Fruit fly (Drosophila melanogaster): Measurements from ENCODE around the gene CG11345.

CG11345 gene

DNA sequence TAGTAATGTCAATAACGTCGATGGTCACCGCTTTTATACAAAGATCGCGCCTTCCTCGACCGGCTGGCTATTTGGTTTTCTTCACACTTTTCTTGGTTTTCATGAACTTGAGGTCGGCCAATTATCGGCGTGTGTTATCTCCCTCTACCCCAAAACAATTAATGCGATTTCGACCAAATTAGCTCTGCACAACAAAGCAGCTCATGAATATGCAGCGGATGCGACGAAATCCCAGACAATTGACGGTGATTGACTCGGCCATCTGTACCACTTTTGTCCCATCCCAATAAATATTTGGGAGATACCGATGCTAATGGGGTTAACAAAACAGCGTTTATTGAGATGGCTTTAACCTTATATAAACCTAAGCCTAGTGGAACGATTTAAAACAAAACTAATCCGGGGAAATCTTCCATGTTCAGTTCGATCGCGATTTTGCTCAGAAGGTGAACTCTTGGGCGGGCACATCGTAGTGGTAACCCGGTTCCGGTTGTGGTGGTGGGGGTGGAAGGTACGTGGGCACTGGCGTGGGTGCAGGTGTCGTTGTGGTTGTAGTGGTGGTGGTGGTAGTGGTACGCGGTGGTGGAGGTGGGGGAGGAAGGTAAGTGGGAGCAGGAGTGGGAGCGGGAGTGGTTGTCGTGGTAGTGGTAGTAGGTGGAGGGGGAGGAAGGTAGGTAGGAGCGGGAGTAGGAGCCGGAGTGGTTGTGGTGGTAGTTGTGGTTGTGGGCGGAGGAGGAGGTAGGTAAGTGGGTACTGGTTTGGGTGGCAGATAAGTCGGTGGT lies 2.5 kb upstream of the CG11345 start, which contains the start of gene CG15022:
Gene CG15022 (minus strand): TSS at position 11 of the 782 bp plus-strand sequence.
- no peak for TF ChIP-seq CG10348 (GFP tag; IDR thresholded peaks at IDR 0.05)

dm6 chr3L:4447229-4447628 lies 10.7 kb downstream of the CG11345 start:
- TF ChIP-seq CG12605 (GFP tag; IDR thresholded peaks at IDR 0.05) (no peak), Ets98B (GFP tag; IDR thresholded peaks at IDR 0.05) (no peak), EcR (GFP tag; optimal IDR thresholded peaks at IDR 0.05) (no peak), Pif1A (GFP tag; optimal IDR thresholded peaks at IDR 0.05) (no peak), CG14655 (GFP tag; optimal IDR thresholded peaks at IDR 0.05) (no peak), D1 (tag; optimal IDR thresholded peaks at IDR 0.05) (no peak), Snoo (tag; optimal IDR thresholded peaks at IDR 0.05) (no peak), gl (tag; optimal IDR thresholded peaks at IDR 0.05) (no peak), CG10348 (GFP tag; IDR thresholded peaks at IDR 0.05) (no peak), CG8159 (tag; optimal IDR thresholded peaks at IDR 0.05) (no peak), CG15710 (tag; optimal IDR thresholded peaks at IDR 0.05) (no peak), Pif1B (GFP tag; optimal IDR thresholded peaks at IDR 0.05) (no peak), CG8301 (tag; optimal IDR thresholded peaks at IDR 0.05) (no peak), CG17806 (tag; optimal IDR thresholded peaks at IDR 0.05) (no peak)

- TF ChIP-seq CG32121 (GFP tag; IDR thresholded peaks at IDR 0.05) = no peak
- no peak for TF ChIP-seq Pif1B (GFP tag; optimal IDR thresholded peaks at IDR 0.05)
- TF ChIP-seq Snoo (tag; optimal IDR thresholded peaks at IDR 0.05) = no peak
- no peak for TF ChIP-seq EcR (GFP tag; optimal IDR thresholded peaks at IDR 0.05)
Observed at dm6 chr3L:4446273-4446672, 11.7 kb downstream of the CG11345 start, which contains the start of gene CG12607. CG12607 (plus strand) TSS chr3L:4446573.

- TF ChIP-seq CG8301 (tag; optimal IDR thresholded peaks at IDR 0.05) (no peak), Pif1A (GFP tag; optimal IDR thresholded peaks at IDR 0.05) (no peak), gl (tag; optimal IDR thresholded peaks at IDR 0.05) (no peak), CG14655 (GFP tag; optimal IDR thresholded peaks at IDR 0.05) (no peak), CG15710 (tag; optimal IDR thresholded peaks at IDR 0.05) (no peak), fd96Ca (GFP tag; IDR thresholded peaks at IDR 0.05) (no peak), rn (GFP tag; IDR thresholded peaks at IDR 0.05) (no peak), CG32121 (GFP tag; IDR thresholded peaks at IDR 0.05) (no peak), CG12605 (GFP tag; IDR thresholded peaks at IDR 0.05) (no peak), EcR (GFP tag; optimal IDR thresholded peaks at IDR 0.05) (no peak), CG9948 (tag; optimal IDR thresholded peaks at IDR 0.05) (no peak), Ets98B (GFP tag; IDR thresholded peaks at IDR 0.05) (no peak), Snoo (tag; optimal IDR thresholded peaks at IDR 0.05) (no peak), CG4496 (GFP tag; IDR thresholded peaks at IDR 0.05) (no peak)
Observed at dm6 chr3L:4445824-4446223, 12.1 kb downstream of the CG11345 start.

dm6 chr3L:4442168-4442567 lies 15.8 kb downstream of the CG11345 start:
- no peak for TF ChIP-seq CG10348 (GFP tag; IDR thresholded peaks at IDR 0.05)
- no peak for TF ChIP-seq CG12605 (GFP tag; IDR thresholded peaks at IDR 0.05)
- no peak for TF ChIP-seq CG4496 (GFP tag; IDR thresholded peaks at IDR 0.05)
- no peak for TF ChIP-seq D1 (tag; optimal IDR thresholded peaks at IDR 0.05)
- no peak for TF ChIP-seq Pif1B (GFP tag; optimal IDR thresholded peaks at IDR 0.05)
- no peak for TF ChIP-seq Ets98B (GFP tag; IDR thresholded peaks at IDR 0.05)
- TF ChIP-seq CG34367 (tag; optimal IDR thresholded peaks at IDR 0.05) = no peak
- TF ChIP-seq CG32121 (GFP tag; IDR thresholded peaks at IDR 0.05) = no peak
- no peak for TF ChIP-seq rn (GFP tag; IDR thresholded peaks at IDR 0.05)

DNA sequence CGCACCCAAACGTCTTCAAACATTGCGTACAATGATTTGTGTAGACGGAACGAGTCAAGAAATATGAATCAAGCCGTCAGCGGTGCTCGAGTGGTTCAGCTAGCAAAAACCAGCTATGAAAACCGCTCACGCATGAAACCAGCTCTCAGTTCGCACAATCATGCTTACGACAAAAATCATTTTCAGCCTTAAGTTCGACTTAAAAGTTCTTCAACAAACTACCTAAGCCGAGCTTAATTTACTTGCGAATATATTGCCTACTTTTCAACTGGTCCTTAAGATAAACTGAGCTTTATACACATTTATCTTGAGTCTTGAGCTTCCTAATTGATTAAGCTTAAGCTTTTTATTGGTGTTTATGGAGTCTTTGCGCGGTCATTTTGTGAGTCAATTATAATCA lies 17.8 kb downstream of the CG11345 start:
- TF ChIP-seq gl (tag; optimal IDR thresholded peaks at IDR 0.05) (no peak), CG13204 (GFP tag; optimal IDR thresholded peaks at IDR 0.05) (no peak), CG8159 (tag; optimal IDR thresholded peaks at IDR 0.05) (no peak), Pif1B (GFP tag; optimal IDR thresholded peaks at IDR 0.05) (no peak), CG9948 (tag; optimal IDR thresholded peaks at IDR 0.05) (no peak), fd96Ca (GFP tag; IDR thresholded peaks at IDR 0.05) (no peak), CG34367 (tag; optimal IDR thresholded peaks at IDR 0.05) (no peak), Ets98B (GFP tag; IDR thresholded peaks at IDR 0.05) (no peak), D1 (tag; optimal IDR thresholded peaks at IDR 0.05) (no peak), CG15710 (tag; optimal IDR thresholded peaks at IDR 0.05) (no peak), CG4496 (GFP tag; IDR thresholded peaks at IDR 0.05) (no peak), CG14655 (GFP tag; optimal IDR thresholded peaks at IDR 0.05) (no peak), CG12605 (GFP tag; IDR thresholded peaks at IDR 0.05) (no peak), rn (GFP tag; IDR thresholded peaks at IDR 0.05) (no peak), CG10348 (GFP tag; IDR thresholded peaks at IDR 0.05) (no peak)

- no peak for TF ChIP-seq CG10348 (GFP tag; IDR thresholded peaks at IDR 0.05)
- TF ChIP-seq CG17806 (tag; optimal IDR thresholded peaks at IDR 0.05) = no peak
- TF ChIP-seq CG34367 (tag; optimal IDR thresholded peaks at IDR 0.05) = no peak
- no peak for TF ChIP-seq Ets98B (GFP tag; IDR thresholded peaks at IDR 0.05)
- no peak for TF ChIP-seq CG15710 (tag; optimal IDR thresholded peaks at IDR 0.05)
- no peak for TF ChIP-seq CG9948 (tag; optimal IDR thresholded peaks at IDR 0.05)
- TF ChIP-seq CG13204 (GFP tag; optimal IDR thresholded peaks at IDR 0.05) = no peak
Observed at dm6 chr3L:4436421-4436820, 21.5 kb downstream of the CG11345 start, which contains the start of gene CG15021. CG15021 (plus strand) TSS chr3L:4436721.
